Worm (Caenorhabditis elegans): ENCODE measurements around the gene fbxb-46.

- TF ChIP-seq zag-1 (tag; optimal IDR thresholded peaks at IDR 0.05), result no peak
- TF ChIP-seq nhr-237 (tag; optimal IDR thresholded peaks at IDR 0.05), result no peak
- TF ChIP-seq mdt-29 (GFP tag; IDR thresholded peaks at IDR 0.05), result no peak
- TF ChIP-seq nhr-77 (tag; optimal IDR thresholded peaks at IDR 0.05), result no peak
- no peak for TF ChIP-seq ceh-32 (tag; optimal IDR thresholded peaks at IDR 0.05; ENCODE audit: poor library complexity)
- TF ChIP-seq hlh-30 (tag; optimal IDR thresholded peaks at IDR 0.05; ENCODE audit: insufficient read depth), result no peak
- no peak for TF ChIP-seq dve-1 (tag; optimal IDR thresholded peaks at IDR 0.05; ENCODE audit: insufficient read depth)
- no peak for TF ChIP-seq dmd-8 (GFP tag; IDR thresholded peaks at IDR 0.05)
- TF ChIP-seq skn-1 (tag; optimal IDR thresholded peaks at IDR 0.05), result no peak
- no peak for TF ChIP-seq mep-1 (tag; optimal IDR thresholded peaks at IDR 0.05)
- TF ChIP-seq lsy-2 (tag; optimal IDR thresholded peaks at IDR 0.05), result no peak
- TF ChIP-seq ceh-82 (tag; optimal IDR thresholded peaks at IDR 0.05), result no peak
Measured at ce11 chrII:1618948-1619347, 48.0 kb upstream of the fbxb-46 start, which contains the start of gene fbxa-166.

Measured in whole organism, L4 larva.